Fruit fly (Drosophila melanogaster) whole organism, embryonic: Measurements from ENCODE around the gene Zip88E.

Experiments
- Adf1 ChIP-seq: fragments of 200-800 bp; sonication (Bioruptor generic); IDR thresholded peaks from 2 replicates; pipeline ENCODE4 v1.3.6; 2022; ENCODE audit warnings: missing biosample characterization, missing genetic modification characterization
- Bdp1 ChIP-seq: fragments of 200-800 bp; sonication (Bioruptor generic); optimal IDR thresholded peaks from 3 replicates; lab custom pipeline; 2016; ENCODE audit warnings: missing biosample characterization, missing genetic modification characterization
- CG10431 ChIP-seq: fragments of 200-800 bp; sonication (Bioruptor generic); optimal IDR thresholded peaks from 3 replicates; lab custom pipeline; 2018; ENCODE audit warnings: missing biosample characterization, mild to moderate bottlenecking, missing genetic modification characterization
- CG11560 ChIP-seq: fragments of 200-800 bp; sonication (Bioruptor generic); IDR thresholded peaks from 3 replicates; pipeline ENCODE4 v1.3.6; 2022; ENCODE audit warnings: missing biosample characterization, missing genetic modification characterization
- CG11723 ChIP-seq: fragments of 200-800 bp; sonication (Bioruptor generic); optimal IDR thresholded peaks from 2 replicates; lab custom pipeline; 2017; ENCODE audit warnings: missing biosample characterization, mild to moderate bottlenecking, missing genetic modification characterization
- CG12391 ChIP-seq: fragments of 200-800 bp; sonication (Bioruptor generic); optimal IDR thresholded peaks from 3 replicates; lab custom pipeline; 2018; ENCODE audit warnings: missing biosample characterization, mild to moderate bottlenecking, missing genetic modification characterization, moderate library complexity
- CG15269 ChIP-seq: fragments of 200-800 bp; sonication (Bioruptor generic); optimal IDR thresholded peaks from 2 replicates; lab custom pipeline; 2018; ENCODE audit warnings: missing biosample characterization, mild to moderate bottlenecking, missing genetic modification characterization, moderate library complexity
- CG17361 ChIP-seq: fragments of 200-800 bp; sonication (Bioruptor generic); IDR thresholded peaks from 3 replicates; pipeline ENCODE4 v1.3.6; 2022; ENCODE audit warnings: missing biosample characterization, missing genetic modification characterization
- CG17612 ChIP-seq: fragments of 200-800 bp; sonication (Bioruptor generic); IDR thresholded peaks from 2 replicates; pipeline ENCODE4 v1.3.6; 2022; ENCODE audit warnings: missing biosample characterization, missing genetic modification characterization
- CG17829 ChIP-seq: fragments of 200-800 bp; optimal IDR thresholded peaks from 2 replicates; lab custom pipeline; 2019; ENCODE audit warnings: missing biosample characterization, mild to moderate bottlenecking, missing genetic modification characterization, moderate library complexity
- CG30403 ChIP-seq: fragments of 200-800 bp; sonication (Bioruptor generic); optimal IDR thresholded peaks from 3 replicates; lab custom pipeline; 2016; ENCODE audit warnings: missing biosample characterization, missing genetic modification characterization
- CG4820 ChIP-seq: fragments of 200-800 bp; sonication (Bioruptor generic); optimal IDR thresholded peaks from 3 replicates; lab custom pipeline; 2016; ENCODE audit warnings: missing biosample characterization, missing genetic modification characterization
- CG7271 ChIP-seq: fragments of 200-800 bp; sonication (Bioruptor generic); optimal IDR thresholded peaks from 2 replicates; lab custom pipeline; 2018; ENCODE audit warnings: missing biosample characterization, mild to moderate bottlenecking, missing genetic modification characterization, moderate library complexity
- CG9609 ChIP-seq: fragments of 200-800 bp; sonication (Bioruptor generic); optimal IDR thresholded peaks from 3 replicates; lab custom pipeline; 2016; ENCODE audit warnings: missing biosample characterization, missing genetic modification characterization
- CG9797 ChIP-seq: fragments of 200-800 bp; sonication (Bioruptor generic); optimal IDR thresholded peaks from 3 replicates; lab custom pipeline; 2018; ENCODE audit warnings: missing biosample characterization, mild to moderate bottlenecking, missing genetic modification characterization
- CG9876 ChIP-seq: fragments of 200-800 bp; sonication (Bioruptor generic); optimal IDR thresholded peaks from 2 replicates; lab custom pipeline; 2016; ENCODE audit warnings: missing biosample characterization, missing genetic modification characterization
- CkIIα-i1 ChIP-seq: fragments of 200-800 bp; sonication (Bioruptor generic); IDR thresholded peaks from 2 replicates; pipeline ENCODE4 v1.3.6; 2022; ENCODE audit warnings: missing biosample characterization, missing genetic modification characterization
- D19A ChIP-seq: fragments of 200-800 bp; optimal IDR thresholded peaks from 3 replicates; lab custom pipeline; 2019; ENCODE audit warnings: missing biosample characterization, mild to moderate bottlenecking, missing genetic modification characterization, moderate library complexity
- HLH3B ChIP-seq: fragments of 200-800 bp; sonication (Bioruptor generic); IDR thresholded peaks from 2 replicates; pipeline ENCODE4 v1.3.6; 2022; ENCODE audit warnings: missing biosample characterization, missing genetic modification characterization
- HLH54F ChIP-seq: fragments of 200-800 bp; sonication (Bioruptor generic); optimal IDR thresholded peaks from 3 replicates; lab custom pipeline; 2016; ENCODE audit warnings: missing biosample characterization, missing genetic modification characterization
- Med ChIP-seq: fragments of 200-800 bp; sonication (Bioruptor generic); peaks from one replicate; lab custom pipeline; 2016; ENCODE audit warnings: missing biosample characterization, missing genetic modification characterization, mild to moderate bottlenecking, inconsistent platforms, moderate library complexity
- Meics ChIP-seq: fragments of 200-800 bp; sonication (Bioruptor generic); optimal IDR thresholded peaks from 2 replicates; lab custom pipeline; 2017; ENCODE audit warnings: missing biosample characterization, mild to moderate bottlenecking, missing genetic modification characterization
- Myb ChIP-seq: fragments of 200-800 bp; sonication (Bioruptor generic); optimal IDR thresholded peaks from 2 replicates; lab custom pipeline; 2016; ENCODE audit warnings: missing biosample characterization, missing genetic modification characterization
- NC2β ChIP-seq: fragments of 200-800 bp; sonication (Bioruptor generic); optimal IDR thresholded peaks from 2 replicates; lab custom pipeline; 2016; ENCODE audit warnings: missing biosample characterization, missing genetic modification characterization
- NFAT ChIP-seq: fragments of 200-800 bp; sonication (Bioruptor generic); IDR thresholded peaks from 2 replicates; pipeline ENCODE4 v1.3.6; 2022; ENCODE audit warnings: missing biosample characterization, missing genetic modification characterization
- Neu2 ChIP-seq: fragments of 200-800 bp; sonication (Bioruptor generic); optimal IDR thresholded peaks from 3 replicates; lab custom pipeline; 2016; ENCODE audit warnings: missing biosample characterization, missing genetic modification characterization, borderline replicate concordance
- Pdp1 ChIP-seq, 2 experiments: fragments of 200-800 bp; sonication (Bioruptor generic); optimal IDR thresholded peaks; 3 replicates each; lab custom pipeline; 2016; ENCODE audit warnings: missing biosample characterization in 2 of 2, missing genetic modification characterization in 2 of 2, mild to moderate bottlenecking in 1 of 2, moderate library complexity in 1 of 2
- Sry-β ChIP-seq: fragments of 200-800 bp; sonication (Bioruptor generic); optimal IDR thresholded peaks from 2 replicates; lab custom pipeline; 2018; ENCODE audit warnings: missing biosample characterization, mild to moderate bottlenecking, missing genetic modification characterization, moderate library complexity
- Sry-δ ChIP-seq: fragments of 200-800 bp; sonication (Bioruptor generic); optimal IDR thresholded peaks from 2 replicates; lab custom pipeline; 2016; ENCODE audit warnings: missing biosample characterization, missing genetic modification characterization
- Stat92E ChIP-seq, 3 experiments: fragments of >200 bp in 2 of 3; fragments of 200-800 bp in 1 of 3; sonication (Bioruptor generic) in 1 of 3; optimal IDR thresholded peaks; 2 replicates each; lab custom pipeline; 2017 to 2019; ENCODE audit warnings: missing biosample characterization in 3 of 3, missing genetic modification characterization in 3 of 3, mild to moderate bottlenecking in 1 of 3, moderate library complexity in 1 of 3
- abd-A ChIP-seq: fragments of 200-800 bp; sonication (Bioruptor generic); optimal IDR thresholded peaks from 3 replicates; lab custom pipeline; 2019; ENCODE audit warnings: missing biosample characterization, mild to moderate bottlenecking, missing genetic modification characterization, moderate library complexity
- ase ChIP-seq: fragments of 200-800 bp; sonication (Bioruptor generic); IDR thresholded peaks from 3 replicates; pipeline ENCODE4 v1.3.6; 2022; ENCODE audit warnings: missing biosample characterization, missing genetic modification characterization
- bcd ChIP-seq: fragments of 200-800 bp; sonication (Bioruptor generic); optimal IDR thresholded peaks from 2 replicates; lab custom pipeline; 2017; ENCODE audit warnings: missing biosample characterization, mild to moderate bottlenecking, missing genetic modification characterization
- bowl ChIP-seq: fragments of 200-800 bp; sonication (Bioruptor generic); IDR thresholded peaks from 2 replicates; pipeline ENCODE4 v1.3.6; 2022; ENCODE audit warnings: missing biosample characterization, missing genetic modification characterization
- crol ChIP-seq: fragments of 200-800 bp; sonication (Bioruptor generic); IDR thresholded peaks from 2 replicates; pipeline ENCODE4 v1.3.6; 2022; ENCODE audit warnings: missing biosample characterization, missing genetic modification characterization
- cwo ChIP-seq: fragments of 200-800 bp; sonication (Bioruptor generic); optimal IDR thresholded peaks from 3 replicates; lab custom pipeline; 2017; ENCODE audit warnings: missing biosample characterization, missing genetic modification characterization, mild to moderate bottlenecking, moderate library complexity, missing genetic modification reagents
- dmrt99B ChIP-seq: fragments of 200-800 bp; sonication (Bioruptor generic); optimal IDR thresholded peaks from 2 replicates; lab custom pipeline; 2018; ENCODE audit warnings: missing biosample characterization, mild to moderate bottlenecking, missing genetic modification characterization, moderate library complexity
- dpn ChIP-seq, 2 experiments: fragments of 200-800 bp; sonication (Bioruptor generic); optimal IDR thresholded peaks; 3 replicates each; lab custom pipeline; 2016; ENCODE audit warnings: missing biosample characterization in 2 of 2, missing genetic modification characterization in 2 of 2
- ems ChIP-seq: fragments of 200-800 bp; sonication (Bioruptor generic); optimal IDR thresholded peaks from 3 replicates; lab custom pipeline; 2016; ENCODE audit warnings: missing biosample characterization, missing genetic modification characterization
- exex ChIP-seq: fragments of 200-800 bp; sonication (Bioruptor generic); optimal IDR thresholded peaks from 4 replicates; lab custom pipeline; 2018; ENCODE audit warnings: missing biosample characterization, mild to moderate bottlenecking, missing genetic modification characterization, moderate library complexity
- fd64A ChIP-seq: fragments of 200-800 bp; sonication (Bioruptor generic); optimal IDR thresholded peaks from 3 replicates; lab custom pipeline; 2018; ENCODE audit warnings: missing biosample characterization, mild to moderate bottlenecking, missing genetic modification characterization
- grau ChIP-seq: fragments of 200-800 bp; optimal IDR thresholded peaks from 3 replicates; lab custom pipeline; 2019; ENCODE audit warnings: missing biosample characterization, mild to moderate bottlenecking, missing genetic modification characterization, moderate library complexity
- hth ChIP-seq: fragments of >200 bp; optimal IDR thresholded peaks from 2 replicates; lab custom pipeline; 2017; ENCODE audit warnings: inconsistent platforms
- ind ChIP-seq: fragments of 200-800 bp; sonication (Bioruptor generic); optimal IDR thresholded peaks from 3 replicates; lab custom pipeline; 2016; ENCODE audit warnings: missing biosample characterization, missing genetic modification characterization
- onecut ChIP-seq: fragments of 200-800 bp; sonication (Bioruptor generic); IDR thresholded peaks from 2 replicates; pipeline ENCODE4 v1.3.6; 2022; ENCODE audit warnings: missing biosample characterization, missing genetic modification characterization
- pros ChIP-seq: fragments of 200-800 bp; sonication (Bioruptor generic); optimal IDR thresholded peaks from 3 replicates; lab custom pipeline; 2019; ENCODE audit warnings: missing biosample characterization, mild to moderate bottlenecking, missing genetic modification characterization, moderate library complexity
- psq ChIP-seq: fragments of 200-800 bp; sonication (Bioruptor generic); optimal IDR thresholded peaks from 2 replicates; lab custom pipeline; 2017; ENCODE audit warnings: missing biosample characterization, missing genetic modification characterization
- ro ChIP-seq: fragments of 200-800 bp; sonication (Bioruptor generic); IDR thresholded peaks from 2 replicates; pipeline ENCODE4 v1.3.6; 2022; ENCODE audit warnings: missing biosample characterization, missing genetic modification characterization
- sd ChIP-seq: fragments of 200-800 bp; sonication (Bioruptor generic); optimal IDR thresholded peaks from 3 replicates; lab custom pipeline; 2018; ENCODE audit warnings: missing biosample characterization, mild to moderate bottlenecking, missing genetic modification characterization, moderate library complexity
- zfh1 ChIP-seq: fragments of 200-800 bp; sonication (Bioruptor generic); IDR thresholded peaks from 3 replicates; pipeline ENCODE4 v1.3.6; 2022; ENCODE audit warnings: missing biosample characterization, missing genetic modification characterization

Zip88E gene

DNA sequence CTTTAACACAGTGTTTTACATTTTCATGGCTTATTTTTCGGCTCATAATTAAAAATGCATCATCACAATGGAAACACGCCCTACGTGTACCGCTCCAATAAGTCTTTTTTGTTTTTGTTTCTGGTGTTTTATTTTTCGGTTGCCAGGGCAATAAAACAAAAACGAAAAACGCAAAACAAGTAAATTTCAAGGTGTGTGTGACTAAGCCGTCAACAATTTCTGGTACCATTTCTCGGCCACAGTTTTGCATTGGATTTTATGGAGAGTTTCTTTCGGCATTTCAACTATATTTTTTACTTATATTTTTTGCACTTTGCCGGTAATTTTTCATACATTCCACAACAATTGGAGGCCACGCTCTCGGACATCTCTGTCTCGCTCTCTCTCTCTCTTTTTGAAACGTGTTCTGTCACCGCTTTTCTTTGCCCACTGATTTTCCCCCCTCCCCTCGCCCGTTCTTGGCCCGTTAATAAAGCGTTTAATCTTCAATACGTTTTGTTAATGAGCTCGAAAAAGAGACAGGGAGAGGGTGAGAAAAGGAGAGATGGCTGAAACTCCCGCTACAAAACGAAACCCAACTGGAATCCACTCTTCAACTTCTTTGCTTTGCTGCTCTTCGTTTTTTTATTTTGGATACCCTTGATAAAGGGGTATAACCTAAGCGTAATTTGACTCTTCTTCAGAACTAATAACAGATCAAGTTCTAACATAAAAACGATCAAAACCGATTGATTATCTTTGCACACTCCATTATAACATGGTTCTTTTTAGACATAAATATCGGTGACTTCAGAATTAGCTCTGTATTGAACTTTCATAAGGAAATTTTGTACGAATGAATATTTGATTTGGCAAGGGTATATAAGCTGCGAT, 24.8 kb downstream of the Zip88E start (continued):
- TF ChIP-seq psq (peak; percentile 51), Sry-β (GFP tag; lab: Kevin White, UChicago) (no peak), ro (GFP tag; lab: Robert Waterston, UW) (no peak), CG11560 (tag; lab: Robert Waterston, UW) (no peak), fd64A (GFP tag; lab: Kevin White, UChicago) (no peak), hth (lab: Kevin White, UChicago) (no peak), NFAT (GFP tag; lab: Robert Waterston, UW) (no peak), CG9609 (GFP tag; lab: Kevin White, UChicago) (no peak), CG10431 (GFP tag; lab: Kevin White, UChicago) (no peak), NC2β (GFP tag; lab: Kevin White, UChicago) (no peak), ems (no peak), Neu2 (GFP tag; lab: Kevin White, UChicago) (no peak), CG9797 (GFP tag; lab: Kevin White, UChicago) (no peak), dpn (GFP tag; optimal IDR thresholded peaks at IDR 0.05; lab: Kevin White, UChicago) (peak in 1 of 2 experiments; percentile 1), CG12391 (tag; lab: Kevin White, UChicago) (no peak), Sry-δ (GFP tag; lab: Kevin White, UChicago) (no peak), Pdp1 (GFP tag; optimal IDR thresholded peaks at IDR 0.05; lab: Kevin White, UChicago) (no peak), CG17612 (GFP tag; lab: Robert Waterston, UW) (no peak), bcd (GFP tag; lab: Kevin White, UChicago) (peak; percentile 39), CG17829 (tag; lab: Kevin White, UChicago) (no peak), CkIIα-i1 (GFP tag; lab: Robert Waterston, UW) (no peak), CG4820 (GFP tag; lab: Kevin White, UChicago) (no peak), Bdp1 (GFP tag; lab: Kevin White, UChicago) (no peak), Med (GFP tag; lab: Kevin White, UChicago) (peak; percentile 81), Meics (GFP tag; lab: Kevin White, UChicago) (peak; percentile 33), ind (GFP tag; lab: Kevin White, UChicago) (peak; percentile 12), Adf1 (no peak), CG7271 (tag; lab: Kevin White, UChicago) (no peak), Myb (GFP tag; lab: Kevin White, UChicago) (peak; percentile 7), Stat92E (GFP tag; optimal IDR thresholded peaks at IDR 0.05; lab: Kevin White, UChicago) (peak in 2 of 3 experiments; percentile 8 to 11), CG30403 (GFP tag; lab: Kevin White, UChicago) (peak; percentile 45), crol (GFP tag; lab: Robert Waterston, UW) (peak; percentile 11; the same call in 1 of the 2 replicates), pros (no peak), D19A (tag; lab: Kevin White, UChicago) (peak; percentile 84), HLH54F (GFP tag; lab: Kevin White, UChicago) (no peak), zfh1 (GFP tag; lab: Robert Waterston, UW) (no peak), ase (no peak), CG11723 (GFP tag; lab: Kevin White, UChicago) (no peak), HLH3B (GFP tag; lab: Robert Waterston, UW) (0 out of 2 replicates have a peak, but pooled peaks have one; percentile 15), CG17361 (GFP tag; lab: Robert Waterston, UW) (no peak), grau (no peak), sd (tag; lab: Kevin White, UChicago) (peak; percentile 82), CG15269 (tag; lab: Kevin White, UChicago) (peak; percentile 1), CG9876 (GFP tag; lab: Kevin White, UChicago) (no peak), cwo (GFP tag; lab: Kevin White, UChicago) (peak; percentile 18), onecut (no peak), dmrt99B (tag; lab: Kevin White, UChicago) (peak; percentile 68), bowl (GFP tag; lab: Robert Waterston, UW) (no peak), abd-A (no peak), exex (tag; lab: Kevin White, UChicago) (no peak)
